Fruit fly (Drosophila melanogaster) whole organism, embryonic: ENCODE results near the gene dgt2.

ENCODE experiments used
- Bgb ChIP-seq: fragments of 200-800 bp; sonication (Bioruptor generic); IDR thresholded peaks from 2 replicates; pipeline ENCODE4 v1.3.6; 2022; ENCODE audit warnings: missing biosample characterization, missing genetic modification characterization; ENCODE audit not compliant: partially characterized antibody
- CG10959 ChIP-seq: fragments of 200-800 bp; sonication (Bioruptor generic); IDR thresholded peaks from 2 replicates; pipeline ENCODE4 v1.3.6; 2022; ENCODE audit warnings: missing biosample characterization, missing genetic modification characterization
- CG12391 ChIP-seq: fragments of 200-800 bp; sonication (Bioruptor generic); optimal IDR thresholded peaks from 3 replicates; lab custom pipeline; 2018; ENCODE audit warnings: missing biosample characterization, mild to moderate bottlenecking, missing genetic modification characterization, moderate library complexity
- CG12659 ChIP-seq: fragments of 200-800 bp; sonication (Bioruptor generic); optimal IDR thresholded peaks from 3 replicates; lab custom pipeline; 2017; ENCODE audit warnings: mild to moderate bottlenecking, missing biosample characterization, missing genetic modification reagents, missing genetic modification characterization
- CG14710 ChIP-seq: fragments of 200-800 bp; sonication (Bioruptor generic); optimal IDR thresholded peaks from 3 replicates; lab custom pipeline; 2019; ENCODE audit warnings: missing biosample characterization, mild to moderate bottlenecking, missing genetic modification characterization, moderate library complexity
- CG1529 ChIP-seq: fragments of 200-800 bp; sonication (Bioruptor generic); optimal IDR thresholded peaks from 3 replicates; lab custom pipeline; 2018; ENCODE audit warnings: missing biosample characterization, missing genetic modification characterization
- CG16813 ChIP-seq: fragments of 200-800 bp; sonication (Bioruptor generic); IDR thresholded peaks from 3 replicates; pipeline ENCODE4 v1.3.6; 2022; ENCODE audit warnings: missing biosample characterization, missing genetic modification characterization; ENCODE audit not compliant: partially characterized antibody
- CG3065 ChIP-seq: fragments of 200-800 bp; sonication (Bioruptor generic); optimal IDR thresholded peaks from 2 replicates; lab custom pipeline; 2016; ENCODE audit warnings: missing biosample characterization, missing genetic modification characterization
- CG34224 ChIP-seq: fragments of 200-800 bp; sonication (Bioruptor generic); IDR thresholded peaks from 3 replicates; pipeline ENCODE4 v1.3.6; 2022; ENCODE audit warnings: missing biosample characterization, missing genetic modification characterization; ENCODE audit not compliant: partially characterized antibody
- CG4404 ChIP-seq: fragments of 200-800 bp; sonication (Bioruptor generic); IDR thresholded peaks from 2 replicates; pipeline ENCODE4 v1.3.6; 2022; ENCODE audit warnings: missing biosample characterization, missing genetic modification characterization
- CG5245 ChIP-seq: fragments of 200-800 bp; sonication (Bioruptor generic); optimal IDR thresholded peaks from 3 replicates; lab custom pipeline; 2016; ENCODE audit warnings: missing biosample characterization, missing genetic modification characterization
- CG8359 ChIP-seq: fragments of 200-800 bp; sonication (Bioruptor generic); optimal IDR thresholded peaks from 2 replicates; lab custom pipeline; 2017; ENCODE audit warnings: missing biosample characterization, mild to moderate bottlenecking, missing genetic modification characterization, borderline replicate concordance
- E2f2 ChIP-seq: fragments of 200-800 bp; sonication (Bioruptor generic); IDR thresholded peaks from 2 replicates; pipeline ENCODE4 v1.3.6; 2022; ENCODE audit warnings: missing biosample characterization, missing genetic modification characterization
- Elba2 ChIP-seq: fragments of 200-800 bp; sonication (Bioruptor generic); optimal IDR thresholded peaks from 3 replicates; lab custom pipeline; 2016; ENCODE audit warnings: missing biosample characterization, missing genetic modification characterization
- Fer1 ChIP-seq: fragments of 200-800 bp; sonication (Bioruptor generic); optimal IDR thresholded peaks from 2 replicates; lab custom pipeline; 2017; ENCODE audit warnings: missing biosample characterization, mild to moderate bottlenecking, missing genetic modification characterization
- Gug ChIP-seq: fragments of 200-800 bp; sonication (Bioruptor generic); IDR thresholded peaks from 4 replicates; pipeline ENCODE4 v1.3.6; 2022; ENCODE audit warnings: missing biosample characterization, missing genetic modification characterization
- HLH54F ChIP-seq: fragments of 200-800 bp; sonication (Bioruptor generic); optimal IDR thresholded peaks from 3 replicates; lab custom pipeline; 2016; ENCODE audit warnings: missing biosample characterization, missing genetic modification characterization
- Hey ChIP-seq: fragments of 200-800 bp; sonication (Bioruptor generic); optimal IDR thresholded peaks from 3 replicates; lab custom pipeline; 2018; ENCODE audit warnings: missing biosample characterization, mild to moderate bottlenecking, missing genetic modification characterization
- HmgZ ChIP-seq: fragments of 200-800 bp; sonication (Bioruptor generic); optimal IDR thresholded peaks from 2 replicates; lab custom pipeline; 2018; ENCODE audit warnings: missing biosample characterization, mild to moderate bottlenecking, missing genetic modification characterization
- Kr ChIP-seq: fragments of 200-800 bp; sonication (Bioruptor generic); optimal IDR thresholded peaks from 2 replicates; lab custom pipeline; 2017; ENCODE audit warnings: missing biosample characterization, mild to moderate bottlenecking, missing genetic modification characterization
- MESR4 ChIP-seq: fragments of 200-800 bp; sonication (Bioruptor generic); optimal IDR thresholded peaks from 2 replicates; lab custom pipeline; 2018; ENCODE audit warnings: missing biosample characterization, mild to moderate bottlenecking, missing genetic modification characterization, moderate library complexity
- Mad ChIP-seq: fragments of 200-800 bp; sonication (Bioruptor generic); optimal IDR thresholded peaks from 2 replicates; lab custom pipeline; 2016; ENCODE audit warnings: missing biosample characterization, missing genetic modification characterization
- Med ChIP-seq: fragments of 200-800 bp; sonication (Bioruptor generic); peaks from one replicate; lab custom pipeline; 2016; ENCODE audit warnings: missing biosample characterization, missing genetic modification characterization, mild to moderate bottlenecking, inconsistent platforms, moderate library complexity
- Oli ChIP-seq: fragments of 200-800 bp; sonication (Bioruptor generic); optimal IDR thresholded peaks from 2 replicates; lab custom pipeline; 2018; ENCODE audit warnings: missing biosample characterization, mild to moderate bottlenecking, missing genetic modification characterization, moderate library complexity
- Opbp ChIP-seq: fragments of 200-800 bp; sonication (Bioruptor generic); IDR thresholded peaks from 3 replicates; pipeline ENCODE4 v1.3.6; 2022; ENCODE audit warnings: missing biosample characterization, missing genetic modification characterization; ENCODE audit not compliant: partially characterized antibody
- Stat92E ChIP-seq, 3 experiments: fragments of >200 bp in 2 of 3; fragments of 200-800 bp in 1 of 3; sonication (Bioruptor generic) in 1 of 3; optimal IDR thresholded peaks; 2 replicates each; lab custom pipeline; 2017 to 2019; ENCODE audit warnings: missing biosample characterization in 3 of 3, missing genetic modification characterization in 3 of 3, mild to moderate bottlenecking in 1 of 3, moderate library complexity in 1 of 3
- Tbp ChIP-seq: fragments of >200 bp; optimal IDR thresholded peaks from 2 replicates; lab custom pipeline; 2018; ENCODE audit warnings: missing biosample characterization, missing genetic modification characterization
- YL-1 ChIP-seq: fragments of 200-800 bp; sonication (Bioruptor generic); optimal IDR thresholded peaks from 3 replicates; lab custom pipeline; 2017; ENCODE audit warnings: missing biosample characterization, mild to moderate bottlenecking, missing genetic modification characterization
- ato ChIP-seq: fragments of 200-800 bp; sonication (Bioruptor generic); IDR thresholded peaks from 2 replicates; pipeline ENCODE4 v1.3.6; 2022; ENCODE audit warnings: missing biosample characterization, missing genetic modification characterization; ENCODE audit not compliant: partially characterized antibody
- bbx ChIP-seq: fragments of 200-800 bp; sonication (Bioruptor generic); IDR thresholded peaks from 2 replicates; pipeline ENCODE4 v1.3.6; 2022; ENCODE audit warnings: missing biosample characterization, missing genetic modification characterization; ENCODE audit not compliant: partially characterized antibody
- chif ChIP-seq, 2 experiments: fragments of 200-800 bp; sonication (Bioruptor generic); optimal IDR thresholded peaks; 3 replicates each; lab custom pipeline; 2016; ENCODE audit warnings: missing biosample characterization in 2 of 2, missing genetic modification characterization in 2 of 2
- crp ChIP-seq, 2 experiments: fragments of 200-800 bp; sonication (Bioruptor generic); optimal IDR thresholded peaks; 2 replicates in 1 of 2; 3 replicates in 1 of 2; lab custom pipeline; 2017; ENCODE audit warnings: missing biosample characterization in 2 of 2, missing genetic modification characterization in 2 of 2, mild to moderate bottlenecking in 1 of 2, moderate library complexity in 1 of 2
- dm ChIP-seq: fragments of 200-800 bp; sonication (Bioruptor generic); optimal IDR thresholded peaks from 3 replicates; lab custom pipeline; 2016; ENCODE audit warnings: missing biosample characterization, missing genetic modification characterization
- dpn ChIP-seq, 2 experiments: fragments of 200-800 bp; sonication (Bioruptor generic); optimal IDR thresholded peaks; 3 replicates each; lab custom pipeline; 2016; ENCODE audit warnings: missing biosample characterization in 2 of 2, missing genetic modification characterization in 2 of 2
- gt ChIP-seq: fragments of 200-800 bp; sonication (Bioruptor generic); IDR thresholded peaks from 2 replicates; pipeline ENCODE4 v1.3.6; 2022; ENCODE audit warnings: missing biosample characterization, missing genetic modification characterization
- klu ChIP-seq: fragments of 200-800 bp; sonication (Bioruptor generic); IDR thresholded peaks from 2 replicates; pipeline ENCODE4 v1.3.6; 2022; ENCODE audit warnings: missing biosample characterization, missing genetic modification characterization
- kni ChIP-seq: fragments of 200-800 bp; sonication (Bioruptor generic); optimal IDR thresholded peaks from 3 replicates; lab custom pipeline; 2017; ENCODE audit warnings: mild to moderate bottlenecking, missing biosample characterization, missing genetic modification reagents, missing genetic modification characterization
- knrl ChIP-seq: fragments of 200-800 bp; sonication (Bioruptor generic); IDR thresholded peaks from 3 replicates; pipeline ENCODE4 v1.3.6; 2022; ENCODE audit warnings: missing biosample characterization, missing genetic modification characterization; ENCODE audit not compliant: partially characterized antibody
- nmo ChIP-seq: fragments of 200-800 bp; sonication (Bioruptor generic); optimal IDR thresholded peaks from 2 replicates; lab custom pipeline; 2018; ENCODE audit warnings: missing biosample characterization, mild to moderate bottlenecking, missing genetic modification characterization, moderate library complexity
- odd ChIP-seq: fragments of 200-800 bp; sonication (Bioruptor generic); optimal IDR thresholded peaks from 2 replicates; lab custom pipeline; 2017; ENCODE audit warnings: missing biosample characterization, mild to moderate bottlenecking, missing genetic modification characterization
- onecut ChIP-seq: fragments of 200-800 bp; sonication (Bioruptor generic); IDR thresholded peaks from 2 replicates; pipeline ENCODE4 v1.3.6; 2022; ENCODE audit warnings: missing biosample characterization, missing genetic modification characterization
- sc ChIP-seq, 3 experiments: fragments of >200 bp in 2 of 3; fragments of 200-800 bp in 1 of 3; sonication (Bioruptor generic) in 1 of 3; optimal IDR thresholded peaks; 2 replicates in 2 of 3; 3 replicates in 1 of 3; lab custom pipeline; 2017; ENCODE audit warnings: mild to moderate bottlenecking in 1 of 3, missing biosample characterization in 1 of 3, missing genetic modification characterization in 1 of 3, missing genetic modification reagents in 1 of 3
- sim ChIP-seq: fragments of 200-800 bp; sonication (Bioruptor generic); IDR thresholded peaks from 2 replicates; pipeline ENCODE4 v1.3.6; 2022; ENCODE audit warnings: missing biosample characterization, missing genetic modification characterization
- slp2 ChIP-seq: fragments of 200-800 bp; sonication (Bioruptor generic); optimal IDR thresholded peaks from 2 replicates; lab custom pipeline; 2016; ENCODE audit warnings: missing biosample characterization, missing genetic modification characterization
- sr ChIP-seq: fragments of 200-800 bp; sonication (Bioruptor generic); IDR thresholded peaks from 3 replicates; pipeline ENCODE4 v1.3.6; 2022; ENCODE audit warnings: missing biosample characterization, missing genetic modification characterization
- tap ChIP-seq: fragments of 200-800 bp; optimal IDR thresholded peaks from 3 replicates; lab custom pipeline; 2019; ENCODE audit warnings: missing biosample characterization, mild to moderate bottlenecking, missing genetic modification characterization, moderate library complexity
- tin ChIP-seq: fragments of 200-800 bp; sonication (Bioruptor generic); optimal IDR thresholded peaks from 3 replicates; lab custom pipeline; 2016; ENCODE audit warnings: missing biosample characterization, missing genetic modification characterization
- tna ChIP-seq: fragments of 200-800 bp; sonication (Bioruptor generic); IDR thresholded peaks from 2 replicates; pipeline ENCODE4 v1.3.6; 2022; ENCODE audit warnings: missing biosample characterization, missing genetic modification characterization; ENCODE audit not compliant: partially characterized antibody
- tx ChIP-seq: fragments of 200-800 bp; sonication (Bioruptor generic); optimal IDR thresholded peaks from 2 replicates; lab custom pipeline; 2016; ENCODE audit warnings: missing biosample characterization, missing genetic modification characterization

Gene dgt2

DNA sequence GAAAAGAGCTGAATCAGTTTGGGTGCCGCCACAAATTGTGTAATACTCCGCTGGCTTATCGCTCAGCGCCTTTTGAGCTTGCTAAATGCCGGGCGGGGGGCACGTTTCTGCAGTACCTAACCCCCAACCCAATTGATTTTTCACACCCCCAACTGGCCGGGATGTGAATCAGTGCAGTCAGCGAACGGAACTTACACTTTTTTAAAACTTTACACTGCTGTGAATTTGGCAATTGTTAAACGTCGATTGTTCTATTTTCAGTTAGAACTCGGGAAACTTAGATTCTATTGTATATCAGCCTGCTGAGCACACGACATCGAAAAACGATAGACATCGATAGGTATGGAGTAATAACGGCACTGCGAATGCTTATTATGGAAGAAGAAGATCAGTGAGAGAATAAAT is 48.4 kb downstream of the dgt2 start, which contains the start of gene Tom70 (continued):
- TF ChIP-seq tna (GFP tag; lab: Robert Waterston, UW) (no peak), chif (GFP tag; optimal IDR thresholded peaks at IDR 0.05; lab: Kevin White, UChicago) (no peak), Opbp (GFP tag; lab: Robert Waterston, UW) (0 out of 3 replicates have a peak, but pooled peaks have one; percentile 30), slp2 (GFP tag; lab: Kevin White, UChicago) (no peak), Med (GFP tag; lab: Kevin White, UChicago) (peak; percentile 25), CG1529 (GFP tag; lab: Kevin White, UChicago) (no peak), tap (no peak), CG12659 (GFP tag; lab: Kevin White, UChicago) (peak; percentile 32), Stat92E (GFP tag; optimal IDR thresholded peaks at IDR 0.05; lab: Kevin White, UChicago) (no peak), klu (GFP tag; lab: Robert Waterston, UW) (no peak), sim (no peak), bbx (GFP tag; lab: Robert Waterston, UW) (peak; percentile 68), CG14710 (peak; percentile 16), nmo (GFP tag; lab: Kevin White, UChicago) (no peak), CG10959 (GFP tag; lab: Robert Waterston, UW) (no peak), sr (no peak), Gug (no peak), ato (GFP tag; lab: Robert Waterston, UW) (0 out of 2 replicates have a peak, but pooled peaks have one; percentile 21), HLH54F (no peak), CG4404 (GFP tag; lab: Robert Waterston, UW) (no peak), Fer1 (peak; percentile 21), YL-1 (GFP tag; lab: Kevin White, UChicago) (peak; percentile 72), tin (GFP tag; lab: Kevin White, UChicago) (no peak), kni (no peak), tx (GFP tag; lab: Kevin White, UChicago) (no peak), CG16813 (GFP tag; lab: Robert Waterston, UW) (peak; percentile 51), odd (GFP tag; lab: Kevin White, UChicago) (no peak), crp (GFP tag; optimal IDR thresholded peaks at IDR 0.05; lab: Kevin White, UChicago) (peak in 1 of 2 experiments; percentile 67), CG5245 (GFP tag; lab: Kevin White, UChicago) (no peak), E2f2 (peak; percentile 53), Elba2 (no peak), dpn (GFP tag; optimal IDR thresholded peaks at IDR 0.05; lab: Kevin White, UChicago) (no peak), MESR4 (GFP tag; lab: Kevin White, UChicago) (peak; percentile 79), CG8359 (GFP tag; lab: Kevin White, UChicago) (no peak), Kr (no peak), knrl (GFP tag; lab: Robert Waterston, UW) (peak; percentile 47; the same call in 1 of the 3 replicates), dm (GFP tag; lab: Kevin White, UChicago) (peak; percentile 56), Oli (tag; lab: Kevin White, UChicago) (no peak), CG34224 (peak; percentile 67), sc (optimal IDR thresholded peaks at IDR 0.05; lab: Kevin White, UChicago) (no peak), sc (GFP tag; optimal IDR thresholded peaks at IDR 0.05; lab: Kevin White, UChicago) (no peak), HmgZ (tag; lab: Kevin White, UChicago) (peak; percentile 19), gt (no peak), CG3065 (GFP tag; lab: Kevin White, UChicago) (no peak), Mad (GFP tag; lab: Kevin White, UChicago) (no peak), Bgb (GFP tag; lab: Robert Waterston, UW) (peak; percentile 61), Hey (tag; lab: Kevin White, UChicago) (no peak), Tbp (GFP tag; lab: Kevin White, UChicago) (no peak), CG12391 (tag; lab: Kevin White, UChicago) (no peak), onecut (GFP tag; lab: Robert Waterston, UW) (peak; percentile 87)
